Fruit fly (Drosophila melanogaster): ENCODE measurements around the gene jub.

DNA sequence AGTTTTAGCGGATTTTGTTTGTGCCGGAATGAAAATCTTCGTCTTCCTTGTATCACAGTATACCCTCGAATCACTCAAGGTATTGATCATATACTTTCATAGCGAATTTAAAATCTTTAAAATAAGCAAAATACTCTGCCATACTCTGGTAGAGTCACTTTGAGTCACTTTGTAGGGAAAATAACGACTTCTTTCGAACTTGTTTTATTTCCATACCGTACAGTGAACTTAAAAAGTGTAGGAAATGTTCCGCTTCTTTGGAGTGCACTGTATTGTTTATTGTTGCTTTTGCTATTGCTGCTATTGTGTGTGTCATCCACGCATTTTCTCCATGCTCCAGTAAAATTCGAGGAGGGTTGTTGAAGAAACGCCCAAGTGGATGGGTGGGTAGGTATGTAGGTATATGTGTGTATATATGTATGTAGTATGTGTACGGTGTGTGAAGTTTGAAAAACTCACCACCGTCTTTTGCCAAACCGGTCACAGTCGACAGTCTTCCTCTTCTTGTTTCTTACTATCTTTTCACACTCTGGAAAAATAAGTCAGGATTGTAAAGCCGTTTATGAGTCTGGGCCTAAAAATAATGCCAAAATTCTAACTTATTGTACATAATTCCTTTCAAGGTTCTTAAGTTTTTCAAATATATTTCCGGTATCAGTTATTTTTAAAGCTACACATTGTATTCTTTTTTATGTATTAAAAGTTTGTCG, 41.0 kb downstream of the jub start:
- TF ChIP-seq CG11723 (GFP tag; optimal IDR thresholded peaks at IDR 0.05) (peak; percentile 7), CG14860 (GFP tag; IDR thresholded peaks at IDR 0.05; ENCODE audit: partially characterized antibody) (no peak), ranshi (GFP tag; IDR thresholded peaks at IDR 0.05) (no peak), CG4707 (GFP tag; optimal IDR thresholded peaks at IDR 0.05) (no peak), Gug (GFP tag; IDR thresholded peaks at IDR 0.05) (no peak), CG7987 (GFP tag; optimal IDR thresholded peaks at IDR 0.05) (no peak), fru (optimal IDR thresholded peaks at IDR 0.05) (no peak), CG12769 (tag; optimal IDR thresholded peaks at IDR 0.05) (peak; percentile 43), CG30431 (GFP tag; optimal IDR thresholded peaks at IDR 0.05) (no peak), CG15011 (GFP tag; optimal IDR thresholded peaks at IDR 0.05) (no peak), vvl (GFP tag; IDR thresholded peaks at IDR 0.05) (no peak), CG8924 (tag; optimal IDR thresholded peaks at IDR 0.05) (peak; percentile 49), lbe (GFP tag; optimal IDR thresholded peaks at IDR 0.05) (no peak), CG17328 (GFP tag; IDR thresholded peaks at IDR 0.05) (no peak)

All from whole organism, embryonic.